Fruit fly (Drosophila melanogaster) whole organism, embryonic: ENCODE results near the gene Cul5.
A peak's percentile ranks its signal among the peaks of the same experiment; 100 is the strongest.

Source experiments
- Atf-2 ChIP-seq: fragments of 200-800 bp; sonication (Bioruptor generic); optimal IDR thresholded peaks from 2 replicates; lab custom pipeline; 2016; ENCODE audit warnings: missing biosample characterization, missing genetic modification characterization
- CG10147 ChIP-seq: fragments of 200-800 bp; sonication (Bioruptor generic); optimal IDR thresholded peaks from 2 replicates; lab custom pipeline; 2019; ENCODE audit warnings: missing biosample characterization, mild to moderate bottlenecking, missing genetic modification characterization, moderate library complexity
- CG1024 ChIP-seq: fragments of 200-800 bp; sonication (Bioruptor generic); IDR thresholded peaks from 2 replicates; pipeline ENCODE4 v1.3.6; 2022; ENCODE audit warnings: missing biosample characterization, missing genetic modification characterization
- CG10366 ChIP-seq: fragments of 200-800 bp; sonication (Bioruptor generic); IDR thresholded peaks from 2 replicates; pipeline ENCODE4 v1.3.6; 2022; ENCODE audit warnings: missing biosample characterization, missing genetic modification characterization
- CG10543 ChIP-seq: fragments of 200-800 bp; sonication (Bioruptor generic); optimal IDR thresholded peaks from 3 replicates; lab custom pipeline; 2017; ENCODE audit warnings: missing biosample characterization, mild to moderate bottlenecking, missing genetic modification characterization, moderate library complexity
- CG14710 ChIP-seq: fragments of 200-800 bp; sonication (Bioruptor generic); optimal IDR thresholded peaks from 3 replicates; lab custom pipeline; 2019; ENCODE audit warnings: missing biosample characterization, mild to moderate bottlenecking, missing genetic modification characterization, moderate library complexity
- CG15479 ChIP-seq: fragments of 200-800 bp; sonication (Bioruptor generic); optimal IDR thresholded peaks from 3 replicates; lab custom pipeline; 2019; ENCODE audit warnings: missing biosample characterization, mild to moderate bottlenecking, missing genetic modification characterization, moderate library complexity
- CG1792 ChIP-seq: fragments of 200-800 bp; sonication (Bioruptor generic); optimal IDR thresholded peaks from 2 replicates; lab custom pipeline; 2016; ENCODE audit warnings: missing biosample characterization, missing genetic modification characterization
- CG18011 ChIP-seq: fragments of 200-800 bp; sonication (Bioruptor generic); optimal IDR thresholded peaks from 2 replicates; lab custom pipeline; 2017; ENCODE audit warnings: missing biosample characterization, missing genetic modification characterization, mild to moderate bottlenecking, moderate library complexity, missing genotype
- CG18619 ChIP-seq: fragments of 200-800 bp; sonication (Bioruptor generic); optimal IDR thresholded peaks from 3 replicates; lab custom pipeline; 2017; ENCODE audit warnings: missing biosample characterization, mild to moderate bottlenecking, missing genetic modification characterization
- CG2116 ChIP-seq: fragments of 200-800 bp; sonication (Bioruptor generic); optimal IDR thresholded peaks from 3 replicates; lab custom pipeline; 2018; ENCODE audit warnings: missing biosample characterization, mild to moderate bottlenecking, missing genetic modification characterization
- CG33213 ChIP-seq: fragments of 200-800 bp; sonication (Bioruptor generic); optimal IDR thresholded peaks from 3 replicates; lab custom pipeline; 2016; ENCODE audit warnings: missing biosample characterization, missing genetic modification characterization
- CG34376 ChIP-seq: fragments of 200-800 bp; sonication (Bioruptor generic); optimal IDR thresholded peaks from 2 replicates; lab custom pipeline; 2018; ENCODE audit warnings: missing biosample characterization, mild to moderate bottlenecking, missing genetic modification characterization
- CG3995 ChIP-seq: fragments of 200-800 bp; sonication (Bioruptor generic); optimal IDR thresholded peaks from 3 replicates; lab custom pipeline; 2016; ENCODE audit warnings: missing biosample characterization, missing genetic modification characterization
- CG4282 ChIP-seq: fragments of 200-800 bp; sonication (Bioruptor generic); optimal IDR thresholded peaks from 2 replicates; lab custom pipeline; 2016; ENCODE audit warnings: missing biosample characterization, missing genetic modification characterization
- CG4820 ChIP-seq: fragments of 200-800 bp; sonication (Bioruptor generic); optimal IDR thresholded peaks from 3 replicates; lab custom pipeline; 2016; ENCODE audit warnings: missing biosample characterization, missing genetic modification characterization
- CG7928 ChIP-seq: fragments of 200-800 bp; sonication (Bioruptor generic); optimal IDR thresholded peaks from 2 replicates; lab custom pipeline; 2017; ENCODE audit warnings: missing biosample characterization, mild to moderate bottlenecking, missing genetic modification characterization
- CG8478 ChIP-seq: fragments of >200 bp; optimal IDR thresholded peaks from 2 replicates; lab custom pipeline; 2018
- CG9437 ChIP-seq: fragments of 200-800 bp; sonication (Bioruptor generic); optimal IDR thresholded peaks from 2 replicates; lab custom pipeline; 2018; ENCODE audit warnings: missing biosample characterization, mild to moderate bottlenecking, missing genetic modification characterization
- CTCF ChIP-seq: fragments of 200-800 bp; sonication (Bioruptor generic); optimal IDR thresholded peaks from 2 replicates; lab custom pipeline; 2017; ENCODE audit warnings: missing biosample characterization, mild to moderate bottlenecking, missing genetic modification characterization, moderate library complexity
- CrebB ChIP-seq: fragments of 200-800 bp; sonication (Bioruptor generic); optimal IDR thresholded peaks from 3 replicates; lab custom pipeline; 2018; ENCODE audit warnings: missing biosample characterization, mild to moderate bottlenecking, missing genetic modification characterization
- Deaf1 ChIP-seq: fragments of 200-800 bp; optimal IDR thresholded peaks from 3 replicates; lab custom pipeline; 2019; ENCODE audit warnings: missing biosample characterization, mild to moderate bottlenecking, missing genetic modification characterization, moderate library complexity
- Doc2 ChIP-seq: fragments of 200-800 bp; sonication (Bioruptor generic); IDR thresholded peaks from 2 replicates; pipeline ENCODE4 v1.3.6; 2022; ENCODE audit warnings: missing biosample characterization, missing genetic modification characterization
- H15 ChIP-seq: fragments of 200-800 bp; sonication (Bioruptor generic); IDR thresholded peaks from 3 replicates; pipeline ENCODE4 v1.3.6; 2022; ENCODE audit warnings: missing biosample characterization, missing genetic modification characterization
- HLH4C ChIP-seq: fragments of 200-800 bp; sonication (Bioruptor generic); IDR thresholded peaks from 3 replicates; pipeline ENCODE4 v1.3.6; 2022; ENCODE audit warnings: missing biosample characterization, missing genetic modification characterization; ENCODE audit not compliant: partially characterized antibody
- Hmr ChIP-seq: fragments of 200-800 bp; sonication (Bioruptor generic); optimal IDR thresholded peaks from 3 replicates; lab custom pipeline; 2017; ENCODE audit warnings: mild to moderate bottlenecking, missing biosample characterization, missing genetic modification reagents, missing genetic modification characterization
- Hsf ChIP-seq: fragments of 200-800 bp; sonication (Bioruptor generic); optimal IDR thresholded peaks from 3 replicates; lab custom pipeline; 2016; ENCODE audit warnings: missing biosample characterization, missing genetic modification characterization
- MESR4 ChIP-seq: fragments of 200-800 bp; sonication (Bioruptor generic); optimal IDR thresholded peaks from 2 replicates; lab custom pipeline; 2018; ENCODE audit warnings: missing biosample characterization, mild to moderate bottlenecking, missing genetic modification characterization, moderate library complexity
- Mad ChIP-seq: fragments of 200-800 bp; sonication (Bioruptor generic); optimal IDR thresholded peaks from 2 replicates; lab custom pipeline; 2016; ENCODE audit warnings: missing biosample characterization, missing genetic modification characterization
- Mes4 ChIP-seq: fragments of 200-800 bp; sonication (Bioruptor generic); optimal IDR thresholded peaks from 2 replicates; lab custom pipeline; 2016; ENCODE audit warnings: missing biosample characterization, missing genetic modification characterization
- Rfx ChIP-seq: fragments of 200-800 bp; sonication (Bioruptor generic); IDR thresholded peaks from 2 replicates; pipeline ENCODE4 v1.3.6; 2022; ENCODE audit warnings: missing biosample characterization, missing genetic modification characterization
- Sin3A ChIP-seq: fragments of >200 bp; optimal IDR thresholded peaks from 2 replicates; lab custom pipeline; 2018
- Sox102F ChIP-seq: fragments of 200-800 bp; sonication (Bioruptor generic); optimal IDR thresholded peaks from 2 replicates; lab custom pipeline; 2018; ENCODE audit warnings: missing biosample characterization, mild to moderate bottlenecking, missing genetic modification characterization, moderate library complexity
- ab ChIP-seq: fragments of 200-800 bp; sonication (Bioruptor generic); optimal IDR thresholded peaks from 2 replicates; lab custom pipeline; 2016; ENCODE audit warnings: missing biosample characterization, missing genetic modification characterization
- ase ChIP-seq: fragments of 200-800 bp; sonication (Bioruptor generic); IDR thresholded peaks from 3 replicates; pipeline ENCODE4 v1.3.6; 2022; ENCODE audit warnings: missing biosample characterization, missing genetic modification characterization
- ato ChIP-seq: fragments of 200-800 bp; sonication (Bioruptor generic); IDR thresholded peaks from 2 replicates; pipeline ENCODE4 v1.3.6; 2022; ENCODE audit warnings: missing biosample characterization, missing genetic modification characterization; ENCODE audit not compliant: partially characterized antibody
- br ChIP-seq: fragments of >200 bp; optimal IDR thresholded peaks from 2 replicates; lab custom pipeline; 2017
- cas ChIP-seq: fragments of 200-800 bp; sonication (Bioruptor generic); IDR thresholded peaks from 2 replicates; pipeline ENCODE4 v1.3.6; 2022; ENCODE audit warnings: missing biosample characterization, missing genetic modification characterization
- cg ChIP-seq: fragments of 200-800 bp; sonication (Bioruptor generic); optimal IDR thresholded peaks from 3 replicates; lab custom pipeline; 2019; ENCODE audit warnings: missing biosample characterization, mild to moderate bottlenecking, missing genetic modification characterization, moderate library complexity
- chif ChIP-seq, 2 experiments: fragments of 200-800 bp; sonication (Bioruptor generic); optimal IDR thresholded peaks; 3 replicates each; lab custom pipeline; 2016; ENCODE audit warnings: missing biosample characterization in 2 of 2, missing genetic modification characterization in 2 of 2
- dm ChIP-seq: fragments of 200-800 bp; sonication (Bioruptor generic); optimal IDR thresholded peaks from 3 replicates; lab custom pipeline; 2016; ENCODE audit warnings: missing biosample characterization, missing genetic modification characterization
- dysf ChIP-seq: fragments of 200-800 bp; sonication (Bioruptor generic); IDR thresholded peaks from 3 replicates; pipeline ENCODE4 v1.3.6; 2022; ENCODE audit warnings: missing biosample characterization, missing genetic modification characterization
- ems ChIP-seq: fragments of 200-800 bp; sonication (Bioruptor generic); optimal IDR thresholded peaks from 3 replicates; lab custom pipeline; 2016; ENCODE audit warnings: missing biosample characterization, missing genetic modification characterization
- ewg ChIP-seq: fragments of 200-800 bp; sonication (Bioruptor generic); optimal IDR thresholded peaks from 3 replicates; lab custom pipeline; 2017; ENCODE audit warnings: mild to moderate bottlenecking, missing biosample characterization, missing genetic modification reagents, missing genetic modification characterization
- gce ChIP-seq: fragments of 200-800 bp; sonication (Bioruptor generic); IDR thresholded peaks from 3 replicates; pipeline ENCODE4 v1.3.6; 2022; ENCODE audit warnings: missing biosample characterization, missing genetic modification characterization
- grn ChIP-seq: fragments of 200-800 bp; sonication (Bioruptor generic); optimal IDR thresholded peaks from 3 replicates; lab custom pipeline; 2017; ENCODE audit warnings: missing biosample characterization, missing genetic modification characterization
- lilli ChIP-seq: fragments of 200-800 bp; sonication (Bioruptor generic); optimal IDR thresholded peaks from 3 replicates; lab custom pipeline; 2016; ENCODE audit warnings: missing biosample characterization, missing genetic modification characterization
- p53 ChIP-seq: fragments of 200-800 bp; sonication (Bioruptor generic); optimal IDR thresholded peaks from 2 replicates; lab custom pipeline; 2016; ENCODE audit warnings: missing biosample characterization, missing genetic modification characterization
- rib ChIP-seq: fragments of 200-800 bp; sonication (Bioruptor generic); IDR thresholded peaks from 2 replicates; pipeline ENCODE4 v1.3.6; 2022; ENCODE audit warnings: missing biosample characterization, missing genetic modification characterization
- schlank ChIP-seq: fragments of 200-800 bp; sonication (Bioruptor generic); optimal IDR thresholded peaks from 2 replicates; lab custom pipeline; 2018; ENCODE audit warnings: missing biosample characterization, mild to moderate bottlenecking, missing genetic modification characterization
- slbo ChIP-seq: fragments of 200-800 bp; sonication (Bioruptor generic); IDR thresholded peaks from 2 replicates; pipeline ENCODE4 v1.3.6; 2022; ENCODE audit warnings: missing biosample characterization, missing genetic modification characterization
- slou ChIP-seq: fragments of 200-800 bp; sonication (Bioruptor generic); optimal IDR thresholded peaks from 3 replicates; lab custom pipeline; 2016; ENCODE audit warnings: missing biosample characterization, missing genetic modification characterization

The Cul5 gene

DNA sequence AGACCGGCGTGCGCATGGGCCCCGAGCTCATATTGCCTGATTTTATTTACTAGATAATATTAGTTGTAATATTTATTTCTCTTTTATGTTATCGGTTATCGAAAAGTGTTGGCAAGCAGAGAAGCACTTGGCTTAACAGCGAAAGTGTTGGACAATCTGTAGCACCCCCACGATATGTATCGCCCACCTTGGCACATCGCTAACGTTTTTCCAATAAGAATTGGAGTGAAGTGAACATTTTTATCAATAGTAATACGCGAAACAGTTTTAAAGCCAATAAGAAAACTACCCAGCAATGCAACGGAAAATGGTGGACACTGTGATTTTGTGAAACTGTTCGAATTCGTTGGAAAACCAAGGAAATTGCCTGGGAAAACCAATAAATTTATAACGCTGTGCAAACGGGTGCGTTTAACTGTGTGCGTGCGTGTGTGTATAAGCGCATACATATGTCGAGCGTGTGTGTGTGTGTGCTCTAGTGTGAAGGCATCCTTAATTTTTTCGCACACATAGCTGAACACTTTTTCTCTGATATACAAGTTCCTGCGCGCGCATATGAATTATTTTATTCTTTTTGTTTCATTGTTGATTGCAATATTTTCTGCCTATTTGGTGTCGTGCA lies 23.7 kb downstream of the Cul5 start, which contains the start of the genes Slu7 and Pkc98E (continued):
- TF ChIP-seq CG34376 (GFP tag; lab: Kevin White, UChicago): peak; percentile 68
- TF ChIP-seq gce (GFP tag; lab: Robert Waterston, UW): no peak
- peak; percentile 57 for TF ChIP-seq CG14710 (tag; lab: Kevin White, UChicago)
- no peak for TF ChIP-seq CG9437
- peak; percentile 87 for TF ChIP-seq HLH4C
- peak; percentile 10 for TF ChIP-seq schlank
- TF ChIP-seq Sin3A: peak; percentile 86
- no peak for TF ChIP-seq br
- TF ChIP-seq CG3995 (GFP tag; lab: Kevin White, UChicago): peak; percentile 47
- TF ChIP-seq Sox102F (GFP tag; lab: Kevin White, UChicago): peak; percentile 19
- no peak for TF ChIP-seq CG4820 (GFP tag; lab: Kevin White, UChicago)
- peak; percentile 70 for TF ChIP-seq Hsf (GFP tag; lab: Kevin White, UChicago)
- TF ChIP-seq Deaf1 (tag; lab: Kevin White, UChicago): no peak
- TF ChIP-seq ems (GFP tag; lab: Kevin White, UChicago): peak; percentile 49
- TF ChIP-seq CTCF (GFP tag; lab: Kevin White, UChicago): no peak
- TF ChIP-seq CrebB: peak; percentile 42
- TF ChIP-seq p53: no peak
- peak; percentile 73 for TF ChIP-seq CG10543 (GFP tag; lab: Kevin White, UChicago)
- TF ChIP-seq slou (GFP tag; lab: Kevin White, UChicago): peak; percentile 13
- TF ChIP-seq ase (GFP tag; lab: Robert Waterston, UW): no peak
- peak; percentile 47; the same call in 1 of the 3 replicates for TF ChIP-seq H15 (GFP tag; lab: Robert Waterston, UW)
- peak; percentile 53 for TF ChIP-seq CG4282 (GFP tag; lab: Kevin White, UChicago)
- TF ChIP-seq Hmr (GFP tag; lab: Kevin White, UChicago): peak; percentile 61
- peak; percentile 95 for TF ChIP-seq cg (GFP tag; lab: Kevin White, UChicago)
- TF ChIP-seq CG1024 (GFP tag; lab: Robert Waterston, UW): peak; percentile 34; the same call in 1 of the 2 replicates
- TF ChIP-seq Rfx (GFP tag; lab: Robert Waterston, UW): peak; percentile 89
- TF ChIP-seq CG18619 (GFP tag; lab: Kevin White, UChicago): no peak
- TF ChIP-seq CG18011 (GFP tag; lab: Kevin White, UChicago): peak; percentile 31
- peak; percentile 91 for TF ChIP-seq slbo (GFP tag; lab: Robert Waterston, UW)
- TF ChIP-seq CG2116: peak; percentile 53
- TF ChIP-seq Mad (GFP tag; lab: Kevin White, UChicago): peak; percentile 72
- TF ChIP-seq chif (GFP tag; optimal IDR thresholded peaks at IDR 0.05; lab: Kevin White, UChicago): peak; percentile 43 to 56
- 0 out of 3 replicates have a peak, but pooled peaks have one; percentile 27 for TF ChIP-seq dysf (GFP tag; lab: Robert Waterston, UW)
- peak; percentile 63 for TF ChIP-seq dm (GFP tag; lab: Kevin White, UChicago)
- peak; percentile 84 for TF ChIP-seq MESR4 (GFP tag; lab: Kevin White, UChicago)
- peak; percentile 74; the same call in 1 of the 2 replicates for TF ChIP-seq rib (GFP tag; lab: Robert Waterston, UW)
- TF ChIP-seq Mes4: peak; percentile 64
- TF ChIP-seq ewg (GFP tag; lab: Kevin White, UChicago): peak; percentile 71
- TF ChIP-seq ato (GFP tag; lab: Robert Waterston, UW): peak; percentile 82
- TF ChIP-seq ab (GFP tag; lab: Kevin White, UChicago): no peak
- peak; percentile 49; the same call in 1 of the 2 replicates for TF ChIP-seq cas (GFP tag; lab: Robert Waterston, UW)
- no peak for TF ChIP-seq Doc2
- no peak for TF ChIP-seq CG7928 (GFP tag; lab: Kevin White, UChicago)
- no peak for TF ChIP-seq Atf-2 (GFP tag; lab: Kevin White, UChicago)
- TF ChIP-seq CG8478 (lab: Kevin White, UChicago): peak; percentile 95
- peak; percentile 67 for TF ChIP-seq CG15479
- peak; percentile 44 for TF ChIP-seq grn (GFP tag; lab: Kevin White, UChicago)
- TF ChIP-seq CG33213 (GFP tag; lab: Kevin White, UChicago): peak; percentile 59
- TF ChIP-seq CG1792 (GFP tag; lab: Kevin White, UChicago): peak; percentile 48
- TF ChIP-seq CG10366 (GFP tag; lab: Robert Waterston, UW): peak; percentile 46
- peak; percentile 46 for TF ChIP-seq CG10147 (GFP tag; lab: Kevin White, UChicago)
- peak; percentile 70 for TF ChIP-seq lilli (GFP tag; lab: Kevin White, UChicago)
